Fruit fly (Drosophila melanogaster) whole organism, embryonic: ENCODE results near the gene rols.

Experiments
- Adf1 ChIP-seq: fragments of 200-800 bp; sonication (Bioruptor generic); IDR thresholded peaks from 2 replicates; pipeline ENCODE4 v1.3.6; 2022; ENCODE audit warnings: missing biosample characterization, missing genetic modification characterization
- Awh ChIP-seq: fragments of 200-800 bp; sonication (Bioruptor generic); IDR thresholded peaks from 2 replicates; pipeline ENCODE4, ENCODE4 v1.3.6; 2022; ENCODE audit warnings: missing biosample characterization, missing genetic modification characterization
- CG10565 ChIP-seq: fragments of 200-800 bp; sonication (Bioruptor generic); optimal IDR thresholded peaks from 3 replicates; lab custom pipeline; 2016; ENCODE audit warnings: missing biosample characterization, mild to moderate bottlenecking, missing genetic modification characterization
- CG10654 ChIP-seq: fragments of 200-800 bp; sonication (Bioruptor generic); optimal IDR thresholded peaks from 2 replicates; lab custom pipeline; 2016; ENCODE audit warnings: missing biosample characterization, missing genetic modification characterization
- CG11085 ChIP-seq: fragments of 200-800 bp; sonication (Bioruptor generic); IDR thresholded peaks from 2 replicates; pipeline ENCODE4 v1.3.6; 2022; ENCODE audit warnings: missing biosample characterization, missing genetic modification characterization
- CG14710 ChIP-seq: fragments of 200-800 bp; sonication (Bioruptor generic); optimal IDR thresholded peaks from 3 replicates; lab custom pipeline; 2019; ENCODE audit warnings: missing biosample characterization, mild to moderate bottlenecking, missing genetic modification characterization, moderate library complexity
- CG17328 ChIP-seq: fragments of 200-800 bp; sonication (Bioruptor generic); IDR thresholded peaks from 2 replicates; pipeline ENCODE4 v1.3.6; 2022; ENCODE audit warnings: missing biosample characterization, missing genetic modification characterization
- CG17359 ChIP-seq: fragments of 200-800 bp; sonication (Bioruptor generic); optimal IDR thresholded peaks from 3 replicates; lab custom pipeline; 2018; ENCODE audit warnings: missing biosample characterization, mild to moderate bottlenecking, missing genetic modification characterization, moderate library complexity
- CG2129 ChIP-seq: fragments of 200-800 bp; sonication (Bioruptor generic); IDR thresholded peaks from 2 replicates; pipeline ENCODE4 v1.3.6; 2022; ENCODE audit warnings: missing biosample characterization, missing genetic modification characterization; ENCODE audit not compliant: partially characterized antibody
- CG2202 ChIP-seq: fragments of 200-800 bp; sonication (Bioruptor generic); optimal IDR thresholded peaks from 2 replicates; lab custom pipeline; 2018; ENCODE audit warnings: missing biosample characterization, mild to moderate bottlenecking, missing genetic modification characterization
- CG4360 ChIP-seq: fragments of 200-800 bp; sonication (Bioruptor generic); IDR thresholded peaks from 2 replicates; pipeline ENCODE4 v1.3.6; 2022; ENCODE audit warnings: missing biosample characterization, missing genetic modification characterization
- CG6654 ChIP-seq: fragments of 200-800 bp; sonication (Bioruptor generic); optimal IDR thresholded peaks from 2 replicates; lab custom pipeline; 2017; ENCODE audit warnings: missing biosample characterization, mild to moderate bottlenecking, missing genetic modification characterization
- CG7271 ChIP-seq: fragments of 200-800 bp; sonication (Bioruptor generic); optimal IDR thresholded peaks from 2 replicates; lab custom pipeline; 2018; ENCODE audit warnings: missing biosample characterization, mild to moderate bottlenecking, missing genetic modification characterization, moderate library complexity
- CG7987 ChIP-seq: fragments of 200-800 bp; sonication (Bioruptor generic); optimal IDR thresholded peaks from 2 replicates; lab custom pipeline; 2018; ENCODE audit warnings: missing biosample characterization, mild to moderate bottlenecking, missing genetic modification characterization, moderate library complexity
- CG8478 ChIP-seq: fragments of >200 bp; optimal IDR thresholded peaks from 2 replicates; lab custom pipeline; 2018
- CG9609 ChIP-seq: fragments of 200-800 bp; sonication (Bioruptor generic); optimal IDR thresholded peaks from 3 replicates; lab custom pipeline; 2016; ENCODE audit warnings: missing biosample characterization, missing genetic modification characterization
- D19B ChIP-seq: fragments of 200-800 bp; sonication (Bioruptor generic); optimal IDR thresholded peaks from 2 replicates; lab custom pipeline; 2017; ENCODE audit warnings: missing biosample characterization, mild to moderate bottlenecking, missing genetic modification characterization
- Deaf1 ChIP-seq: fragments of 200-800 bp; optimal IDR thresholded peaks from 3 replicates; lab custom pipeline; 2019; ENCODE audit warnings: missing biosample characterization, mild to moderate bottlenecking, missing genetic modification characterization, moderate library complexity
- Ets65A ChIP-seq: fragments of 200-800 bp; sonication (Bioruptor generic); peaks from one replicate; lab custom pipeline; 2016; ENCODE audit warnings: missing biosample characterization, missing genetic modification characterization
- H2.0 ChIP-seq: fragments of 200-800 bp; sonication (Bioruptor generic); IDR thresholded peaks from 2 replicates; pipeline ENCODE4 v1.3.6; 2022; ENCODE audit warnings: missing biosample characterization, missing genetic modification characterization
- HHEX ChIP-seq: fragments of 200-800 bp; sonication (Bioruptor generic); optimal IDR thresholded peaks from 3 replicates; lab custom pipeline; 2017; ENCODE audit warnings: missing biosample characterization, mild to moderate bottlenecking, missing genetic modification characterization, missing genetic modification reagents
- Hey ChIP-seq: fragments of 200-800 bp; sonication (Bioruptor generic); optimal IDR thresholded peaks from 3 replicates; lab custom pipeline; 2018; ENCODE audit warnings: missing biosample characterization, mild to moderate bottlenecking, missing genetic modification characterization
- Hr39 ChIP-seq: fragments of >200 bp; optimal IDR thresholded peaks from 2 replicates; lab custom pipeline; 2017
- NK7.1 ChIP-seq: fragments of 200-800 bp; sonication (Bioruptor generic); optimal IDR thresholded peaks from 3 replicates; lab custom pipeline; 2016; ENCODE audit warnings: missing biosample characterization, missing genetic modification characterization
- Optix ChIP-seq: fragments of 200-800 bp; sonication (Bioruptor generic); IDR thresholded peaks from 3 replicates; pipeline ENCODE4 v1.3.6; 2022; ENCODE audit warnings: missing biosample characterization, missing genetic modification characterization
- Rfx ChIP-seq: fragments of 200-800 bp; sonication (Bioruptor generic); IDR thresholded peaks from 2 replicates; pipeline ENCODE4 v1.3.6; 2022; ENCODE audit warnings: missing biosample characterization, missing genetic modification characterization
- Stat92E ChIP-seq, 3 experiments: fragments of >200 bp in 2 of 3; fragments of 200-800 bp in 1 of 3; sonication (Bioruptor generic) in 1 of 3; optimal IDR thresholded peaks; 2 replicates each; lab custom pipeline; 2017 to 2019; ENCODE audit warnings: missing biosample characterization in 3 of 3, missing genetic modification characterization in 3 of 3, mild to moderate bottlenecking in 1 of 3, moderate library complexity in 1 of 3
- abd-A ChIP-seq: fragments of 200-800 bp; sonication (Bioruptor generic); optimal IDR thresholded peaks from 3 replicates; lab custom pipeline; 2019; ENCODE audit warnings: missing biosample characterization, mild to moderate bottlenecking, missing genetic modification characterization, moderate library complexity
- aop ChIP-seq: fragments of 200-800 bp; sonication (Bioruptor generic); IDR thresholded peaks from 2 replicates; pipeline ENCODE4 v1.3.6; 2022; ENCODE audit warnings: missing biosample characterization, missing genetic modification characterization
- bowl ChIP-seq: fragments of 200-800 bp; sonication (Bioruptor generic); IDR thresholded peaks from 2 replicates; pipeline ENCODE4 v1.3.6; 2022; ENCODE audit warnings: missing biosample characterization, missing genetic modification characterization
- crol ChIP-seq: fragments of 200-800 bp; sonication (Bioruptor generic); IDR thresholded peaks from 2 replicates; pipeline ENCODE4 v1.3.6; 2022; ENCODE audit warnings: missing biosample characterization, missing genetic modification characterization
- crp ChIP-seq, 2 experiments: fragments of 200-800 bp; sonication (Bioruptor generic); optimal IDR thresholded peaks; 2 replicates in 1 of 2; 3 replicates in 1 of 2; lab custom pipeline; 2017; ENCODE audit warnings: missing biosample characterization in 2 of 2, missing genetic modification characterization in 2 of 2, mild to moderate bottlenecking in 1 of 2, moderate library complexity in 1 of 2
- da ChIP-seq: fragments of 200-800 bp; sonication (Bioruptor generic); optimal IDR thresholded peaks from 2 replicates; lab custom pipeline; 2016; ENCODE audit warnings: missing biosample characterization, missing genetic modification characterization
- gcm2 ChIP-seq: fragments of 200-800 bp; sonication (Bioruptor generic); optimal IDR thresholded peaks from 2 replicates; lab custom pipeline; 2016; ENCODE audit warnings: missing biosample characterization, missing genetic modification characterization
- gsb-n ChIP-seq: fragments of 200-800 bp; sonication (Bioruptor generic); optimal IDR thresholded peaks from 3 replicates; lab custom pipeline; 2018; ENCODE audit warnings: missing biosample characterization, mild to moderate bottlenecking, missing genetic modification characterization
- ind ChIP-seq: fragments of 200-800 bp; sonication (Bioruptor generic); optimal IDR thresholded peaks from 3 replicates; lab custom pipeline; 2016; ENCODE audit warnings: missing biosample characterization, missing genetic modification characterization
- jing ChIP-seq: fragments of 200-800 bp; sonication (Bioruptor generic); optimal IDR thresholded peaks from 2 replicates; lab custom pipeline; 2018; ENCODE audit warnings: missing biosample characterization, mild to moderate bottlenecking, missing genetic modification characterization
- lilli ChIP-seq: fragments of 200-800 bp; sonication (Bioruptor generic); optimal IDR thresholded peaks from 3 replicates; lab custom pipeline; 2016; ENCODE audit warnings: missing biosample characterization, missing genetic modification characterization
- pfk ChIP-seq: fragments of 200-800 bp; sonication (Bioruptor generic); optimal IDR thresholded peaks from 2 replicates; lab custom pipeline; 2018; ENCODE audit warnings: missing biosample characterization, mild to moderate bottlenecking, missing genetic modification characterization, moderate library complexity
- phol ChIP-seq: fragments of 200-800 bp; sonication (Bioruptor generic); optimal IDR thresholded peaks from 3 replicates; lab custom pipeline; 2018; ENCODE audit warnings: missing biosample characterization, mild to moderate bottlenecking, missing genetic modification characterization, moderate library complexity
- psq ChIP-seq: fragments of 200-800 bp; sonication (Bioruptor generic); optimal IDR thresholded peaks from 2 replicates; lab custom pipeline; 2017; ENCODE audit warnings: missing biosample characterization, missing genetic modification characterization
- ro ChIP-seq: fragments of 200-800 bp; sonication (Bioruptor generic); IDR thresholded peaks from 2 replicates; pipeline ENCODE4 v1.3.6; 2022; ENCODE audit warnings: missing biosample characterization, missing genetic modification characterization
- sens ChIP-seq: fragments of 200-800 bp; sonication (Bioruptor generic); peaks from one replicate; lab custom pipeline; 2016; ENCODE audit warnings: missing biosample characterization, missing genetic modification characterization
- slou ChIP-seq: fragments of 200-800 bp; sonication (Bioruptor generic); optimal IDR thresholded peaks from 3 replicates; lab custom pipeline; 2016; ENCODE audit warnings: missing biosample characterization, missing genetic modification characterization
- sna ChIP-seq: fragments of 200-800 bp; sonication (Bioruptor generic); IDR thresholded peaks from 2 replicates; pipeline ENCODE4 v1.3.6; 2022; ENCODE audit warnings: missing biosample characterization, missing genetic modification characterization; ENCODE audit not compliant: partially characterized antibody
- sqz ChIP-seq: fragments of 200-800 bp; sonication (Bioruptor generic); optimal IDR thresholded peaks from 3 replicates; lab custom pipeline; 2018; ENCODE audit warnings: missing biosample characterization, mild to moderate bottlenecking, missing genetic modification characterization
- tap ChIP-seq: fragments of 200-800 bp; optimal IDR thresholded peaks from 3 replicates; lab custom pipeline; 2019; ENCODE audit warnings: missing biosample characterization, mild to moderate bottlenecking, missing genetic modification characterization, moderate library complexity
- unc-4 ChIP-seq: fragments of 200-800 bp; sonication (Bioruptor generic); IDR thresholded peaks from 2 replicates; pipeline ENCODE4 v1.3.6; 2022; ENCODE audit warnings: missing biosample characterization, missing genetic modification characterization; ENCODE audit not compliant: partially characterized antibody
- wek ChIP-seq: fragments of 200-800 bp; sonication (Bioruptor generic); optimal IDR thresholded peaks from 3 replicates; lab custom pipeline; 2018; ENCODE audit warnings: missing biosample characterization, mild to moderate bottlenecking, missing genetic modification characterization, moderate library complexity
- z ChIP-seq: fragments of 200-800 bp; sonication (Bioruptor generic); IDR thresholded peaks from 3 replicates; pipeline ENCODE4 v1.3.6; 2022; ENCODE audit warnings: missing biosample characterization, missing genetic modification characterization

Gene rols

dm6 chr3L:12090898-12091685, 26.4 kb upstream of the rols start (continued):
- TF ChIP-seq CG2202 (no peak), crp (GFP tag; optimal IDR thresholded peaks at IDR 0.05; lab: Kevin White, UChicago) (no peak), CG4360 (no peak), CG9609 (no peak), Hey (peak; percentile 45), Deaf1 (tag; lab: Kevin White, UChicago) (peak; percentile 7), D19B (GFP tag; lab: Kevin White, UChicago) (peak; percentile 54), CG2129 (GFP tag; lab: Robert Waterston, UW) (no peak), lilli (GFP tag; lab: Kevin White, UChicago) (peak; percentile 69), sens (peak; percentile 75), pfk (no peak), NK7.1 (GFP tag; lab: Kevin White, UChicago) (no peak), Ets65A (peak; percentile 77), Hr39 (lab: Kevin White, UChicago) (no peak), slou (GFP tag; lab: Kevin White, UChicago) (peak; percentile 34), CG7271 (tag; lab: Kevin White, UChicago) (no peak), Rfx (GFP tag; lab: Robert Waterston, UW) (peak; percentile 83), gsb-n (tag; lab: Kevin White, UChicago) (no peak), wek (peak; percentile 55), HHEX (GFP tag; lab: Kevin White, UChicago) (peak; percentile 65), da (GFP tag; lab: Kevin White, UChicago) (no peak), ro (GFP tag; lab: Robert Waterston, UW) (no peak), Adf1 (GFP tag; lab: Robert Waterston, UW) (peak; percentile 47), crol (GFP tag; lab: Robert Waterston, UW) (no peak), abd-A (tag; lab: Kevin White, UChicago) (peak; percentile 9), aop (GFP tag; lab: Robert Waterston, UW) (peak; percentile 38; the same call in 1 of the 2 replicates), z (no peak), CG7987 (GFP tag; lab: Kevin White, UChicago) (peak; percentile 49), psq (GFP tag; lab: Kevin White, UChicago) (no peak), Awh (GFP tag; lab: Robert Waterston, UW) (no peak), CG17359 (tag; lab: Kevin White, UChicago) (peak; percentile 50), phol (tag; lab: Kevin White, UChicago) (peak; percentile 53), CG6654 (GFP tag; lab: Kevin White, UChicago) (no peak), ind (GFP tag; lab: Kevin White, UChicago) (peak; percentile 69), CG11085 (GFP tag; lab: Robert Waterston, UW) (peak; percentile 57; the same call in 1 of the 2 replicates), Optix (no peak), sqz (GFP tag; lab: Kevin White, UChicago) (peak; percentile 73), sna (no peak), gcm2 (GFP tag; lab: Kevin White, UChicago) (peak; percentile 38), CG8478 (lab: Kevin White, UChicago) (no peak), unc-4 (GFP tag; lab: Robert Waterston, UW) (no peak), Stat92E (GFP tag; optimal IDR thresholded peaks at IDR 0.05; lab: Kevin White, UChicago) (no peak), H2.0 (GFP tag; lab: Robert Waterston, UW) (peak; percentile 44; the same call in 1 of the 2 replicates), CG17328 (GFP tag; lab: Robert Waterston, UW) (no peak), jing (GFP tag; lab: Kevin White, UChicago) (peak; percentile 35), CG10654 (peak; percentile 35), bowl (no peak), CG10565 (GFP tag; lab: Kevin White, UChicago) (no peak), tap (tag; lab: Kevin White, UChicago) (peak; percentile 54), CG14710 (tag; lab: Kevin White, UChicago) (no peak)
